Worm (Caenorhabditis elegans) whole organism, mixed stage, embryonic: ENCODE measurements around the gene F17A2.16.

Experiments
- blmp-1 ChIP-seq: fragments of 150-350 bp; optimal IDR thresholded peaks from 2 replicates; lab custom pipeline; 2014; ENCODE audit warnings: missing biosample characterization, missing genetic modification characterization
- ceh-43 ChIP-seq: fragments of 200-800 bp; sonication (Bioruptor generic); optimal IDR thresholded peaks from 2 replicates; lab custom pipeline; 2018; ENCODE audit warnings: mild to moderate bottlenecking, missing genetic modification characterization, moderate library complexity, missing compliant biosample characterization
- ceh-83 ChIP-seq: fragments of 200-800 bp; sonication (Bioruptor generic); optimal IDR thresholded peaks from 2 replicates; lab custom pipeline; 2018; ENCODE audit warnings: mild to moderate bottlenecking, missing genetic modification characterization, missing compliant biosample characterization
- ces-1 ChIP-seq: fragments of 150-350 bp; optimal IDR thresholded peaks from 2 replicates; lab custom pipeline; 2014; ENCODE audit warnings: missing biosample characterization, missing genetic modification reagents, missing genetic modification characterization
- cnd-1 ChIP-seq: fragments of 200-800 bp; sonication (Bioruptor generic); optimal IDR thresholded peaks from 2 replicates; lab custom pipeline; 2018; ENCODE audit warnings: mild to moderate bottlenecking, missing genetic modification characterization, missing compliant biosample characterization
- drap-1 ChIP-seq: fragments of 200-800 bp; sonication (Bioruptor generic); optimal IDR thresholded peaks from 3 replicates; lab custom pipeline; 2018; ENCODE audit warnings: mild to moderate bottlenecking, missing genetic modification characterization, missing compliant biosample characterization
- elt-1 ChIP-seq: sonication (generic microtip); optimal IDR thresholded peaks from 2 replicates; lab custom pipeline; 2017; ENCODE audit warnings: missing genetic modification characterization, mild to moderate bottlenecking, missing compliant biosample characterization, antibody characterized with exemption, moderate library complexity, borderline replicate concordance; ENCODE audit not compliant: insufficient read depth
- elt-3 ChIP-seq: fragments of 150-350 bp; optimal IDR thresholded peaks from 2 replicates; lab custom pipeline; 2014; ENCODE audit warnings: missing biosample characterization, missing genetic modification characterization
- flh-1 ChIP-seq: fragments of 200-800 bp; sonication (Bioruptor generic); optimal IDR thresholded peaks from 2 replicates; lab custom pipeline; 2018; ENCODE audit warnings: mild to moderate bottlenecking, missing genetic modification characterization, moderate library complexity, missing compliant biosample characterization
- ham-2 ChIP-seq: fragments of 200-800 bp; sonication (Bioruptor generic); optimal IDR thresholded peaks from 2 replicates; lab custom pipeline; 2018; ENCODE audit warnings: mild to moderate bottlenecking, missing genetic modification characterization, missing compliant biosample characterization
- hlh-1 ChIP-seq: fragments of 150-350 bp; optimal IDR thresholded peaks from 2 replicates; lab custom pipeline; 2014; ENCODE audit warnings: missing biosample characterization, missing genetic modification reagents, missing genetic modification characterization
- lin-13 ChIP-seq: fragments of 150-350 bp; optimal IDR thresholded peaks from 2 replicates; lab custom pipeline; 2014; ENCODE audit warnings: missing biosample characterization, missing genetic modification characterization
- lin-32 ChIP-seq: fragments of 200-800 bp; sonication (Bioruptor generic); optimal IDR thresholded peaks from 2 replicates; lab custom pipeline; 2018; ENCODE audit warnings: mild to moderate bottlenecking, missing genetic modification characterization, missing compliant biosample characterization
- lsy-2 ChIP-seq: fragments of 150-350 bp; optimal IDR thresholded peaks from 2 replicates; lab custom pipeline; 2014; ENCODE audit warnings: missing biosample characterization, missing genetic modification characterization
- mab-5 ChIP-seq: fragments of 150-350 bp; optimal IDR thresholded peaks from 2 replicates; lab custom pipeline; 2014; ENCODE audit warnings: missing biosample characterization, missing genetic modification characterization
- mls-2 ChIP-seq: sonication (generic microtip); optimal IDR thresholded peaks from 2 replicates; lab custom pipeline; 2016; ENCODE audit warnings: mild to moderate bottlenecking, missing genetic modification characterization, moderate library complexity, missing compliant biosample characterization
- nhr-12 ChIP-seq: fragments of 150-350 bp; optimal IDR thresholded peaks from 2 replicates; lab custom pipeline; 2014; ENCODE audit warnings: missing biosample characterization, missing genetic modification characterization
- nhr-2 ChIP-seq: fragments of 150-350 bp; optimal IDR thresholded peaks from 2 replicates; lab custom pipeline; 2014; ENCODE audit warnings: missing biosample characterization, missing genetic modification characterization
- nhr-237 ChIP-seq: fragments of 150-350 bp; optimal IDR thresholded peaks from 2 replicates; lab custom pipeline; 2014; ENCODE audit warnings: missing biosample characterization, missing genetic modification characterization
- nhr-28 ChIP-seq: fragments of 150-350 bp; optimal IDR thresholded peaks from 2 replicates; lab custom pipeline; 2014; ENCODE audit warnings: missing biosample characterization, missing genetic modification characterization
- nhr-76 ChIP-seq: sonication (generic microtip); optimal IDR thresholded peaks from 2 replicates; lab custom pipeline; 2017; ENCODE audit warnings: missing biosample characterization, missing genetic modification characterization
- pha-4 ChIP-seq: fragments of 150-350 bp; optimal IDR thresholded peaks from 2 replicates; lab custom pipeline; 2018; ENCODE audit warnings: missing biosample characterization, missing genetic modification reagents, missing genetic modification characterization
- sem-2 ChIP-seq: fragments of 200-800 bp; sonication (Bioruptor generic); optimal IDR thresholded peaks from 2 replicates; lab custom pipeline; 2018; ENCODE audit warnings: mild to moderate bottlenecking, missing genetic modification characterization, missing compliant biosample characterization
- sptf-1 ChIP-seq: sonication (generic microtip); optimal IDR thresholded peaks from 2 replicates; lab custom pipeline; 2017; ENCODE audit warnings: mild to moderate bottlenecking, missing genetic modification characterization, moderate library complexity, missing compliant biosample characterization
- tbx-8 ChIP-seq: fragments of 200-800 bp; sonication (Bioruptor generic); optimal IDR thresholded peaks from 2 replicates; lab custom pipeline; 2018; ENCODE audit warnings: mild to moderate bottlenecking, missing genetic modification characterization, moderate library complexity, missing compliant biosample characterization
- unc-120 ChIP-seq: sonication (generic microtip); optimal IDR thresholded peaks from 2 replicates; lab custom pipeline; 2017; ENCODE audit warnings: missing genetic modification characterization, missing compliant biosample characterization; ENCODE audit not compliant: poor library complexity, severe bottlenecking
- unc-39 ChIP-seq: fragments of 150-350 bp; optimal IDR thresholded peaks from 2 replicates; lab custom pipeline; 2014; ENCODE audit warnings: missing biosample characterization, missing genetic modification characterization
- zip-8 ChIP-seq: fragments of 150-350 bp; optimal IDR thresholded peaks from 2 replicates; lab custom pipeline; 2014; ENCODE audit warnings: missing biosample characterization, missing genetic modification characterization
- ztf-11 ChIP-seq: fragments of 150-350 bp; optimal IDR thresholded peaks from 2 replicates; lab custom pipeline; 2014; ENCODE audit warnings: missing biosample characterization, missing genetic modification characterization

F17A2.16 gene

ce11 chrX:12288254-12288653, 20.0 kb upstream of the F17A2.16 start, which contains the start of gene C04B4.5:
Gene C04B4.5, minus strand, starts transcription at chrX:12288354.
- TF ChIP-seq zip-8 (tag; lab: Kevin White, UChicago) (no peak), ztf-11 (tag; lab: Kevin White, UChicago) (no peak), ces-1 (GFP tag; lab: Kevin White, UChicago) (no peak), sem-2 (no peak), lin-13 (tag; lab: Kevin White, UChicago) (no peak), lsy-2 (tag; lab: Kevin White, UChicago) (no peak), ham-2 (GFP tag; lab: Kevin White, UChicago) (no peak), elt-1 (tag; lab: Kevin White, UChicago) (no peak), ceh-83 (GFP tag; lab: Kevin White, UChicago) (no peak), hlh-1 (tag; lab: Kevin White, UChicago) (no peak)

- TF ChIP-seq sptf-1 (tag; lab: Kevin White, UChicago) (no peak), drap-1 (GFP tag; lab: Kevin White, UChicago) (no peak), pha-4 (tag; lab: Kevin White, UChicago) (no peak), ztf-11 (tag; lab: Kevin White, UChicago) (no peak), ceh-83 (GFP tag; lab: Kevin White, UChicago) (no peak), nhr-12 (no peak), blmp-1 (tag; lab: Kevin White, UChicago) (no peak), unc-39 (tag; lab: Kevin White, UChicago) (no peak), lsy-2 (tag; lab: Kevin White, UChicago) (no peak)
Observed at ce11 chrX:12290539-12290938, 17.7 kb upstream of the F17A2.16 start, which contains the start of gene C04B4.4. Gene C04B4.4, plus strand, starts transcription at chrX:12290839.

- TF ChIP-seq flh-1 (GFP tag; lab: Kevin White, UChicago): no peak
- TF ChIP-seq nhr-237 (tag; lab: Kevin White, UChicago): no peak
- no peak for TF ChIP-seq drap-1 (GFP tag; lab: Kevin White, UChicago)
- no peak for TF ChIP-seq blmp-1 (tag; lab: Kevin White, UChicago)
- TF ChIP-seq sem-2: no peak
- no peak for TF ChIP-seq unc-39 (tag; lab: Kevin White, UChicago)
- no peak for TF ChIP-seq elt-3 (tag; lab: Kevin White, UChicago)
- no peak for TF ChIP-seq unc-120 (tag; lab: Kevin White, UChicago)
- no peak for TF ChIP-seq mls-2
- TF ChIP-seq elt-1 (tag; lab: Kevin White, UChicago): no peak
- TF ChIP-seq hlh-1 (tag; lab: Kevin White, UChicago): no peak
- TF ChIP-seq mab-5 (tag; lab: Kevin White, UChicago): no peak
- TF ChIP-seq nhr-28 (tag; lab: Kevin White, UChicago): no peak
- no peak for TF ChIP-seq nhr-2 (tag; lab: Kevin White, UChicago)
- TF ChIP-seq lin-32 (GFP tag; lab: Kevin White, UChicago): no peak
- TF ChIP-seq tbx-8 (GFP tag; lab: Kevin White, UChicago): no peak
- no peak for TF ChIP-seq ceh-43
- no peak for TF ChIP-seq ham-2 (GFP tag; lab: Kevin White, UChicago)
- TF ChIP-seq, all 35 proteins: peak for 0
Observed at ce11 chrX:12294263-12294662, 14.0 kb upstream of the F17A2.16 start, which contains the start of gene W06D11.1. Gene W06D11.1, plus strand, starts transcription at chrX:12294563.

- TF ChIP-seq sem-2 (no peak), nhr-28 (tag; lab: Kevin White, UChicago) (no peak), drap-1 (GFP tag; lab: Kevin White, UChicago) (no peak), mab-5 (tag; lab: Kevin White, UChicago) (no peak), nhr-76 (tag; lab: Kevin White, UChicago) (no peak), blmp-1 (tag; lab: Kevin White, UChicago) (no peak), pha-4 (tag; lab: Kevin White, UChicago) (no peak), unc-120 (tag; lab: Kevin White, UChicago) (no peak), sptf-1 (tag; lab: Kevin White, UChicago) (no peak), nhr-237 (tag; lab: Kevin White, UChicago) (no peak), ceh-43 (no peak), lsy-2 (tag; lab: Kevin White, UChicago) (no peak)
Observed at ce11 chrX:12296392-12296791, 11.9 kb upstream of the F17A2.16 start, which contains the start of gene W06D11.2. Gene W06D11.2, minus strand, starts transcription at chrX:12296730.

ce11 chrX:12298324-12298723, 9.9 kb upstream of the F17A2.16 start, which contains the start of gene W06D11.3:
Gene W06D11.3, plus strand, starts transcription at chrX:12298683.
- TF ChIP-seq nhr-76 (tag; lab: Kevin White, UChicago): no peak
- no peak for TF ChIP-seq flh-1 (GFP tag; lab: Kevin White, UChicago)
- TF ChIP-seq lsy-2 (tag; lab: Kevin White, UChicago): no peak
- TF ChIP-seq cnd-1: no peak
- no peak for TF ChIP-seq nhr-28 (tag; lab: Kevin White, UChicago)
- TF ChIP-seq pha-4 (tag; lab: Kevin White, UChicago): no peak
- TF ChIP-seq, all 35 proteins: peak for 0
